Worm (Caenorhabditis elegans): Measurements from ENCODE around the gene idpp-6.
A peak's percentile ranks its signal among the peaks of the same experiment; 100 is the strongest.

idpp-6 gene

DNA sequence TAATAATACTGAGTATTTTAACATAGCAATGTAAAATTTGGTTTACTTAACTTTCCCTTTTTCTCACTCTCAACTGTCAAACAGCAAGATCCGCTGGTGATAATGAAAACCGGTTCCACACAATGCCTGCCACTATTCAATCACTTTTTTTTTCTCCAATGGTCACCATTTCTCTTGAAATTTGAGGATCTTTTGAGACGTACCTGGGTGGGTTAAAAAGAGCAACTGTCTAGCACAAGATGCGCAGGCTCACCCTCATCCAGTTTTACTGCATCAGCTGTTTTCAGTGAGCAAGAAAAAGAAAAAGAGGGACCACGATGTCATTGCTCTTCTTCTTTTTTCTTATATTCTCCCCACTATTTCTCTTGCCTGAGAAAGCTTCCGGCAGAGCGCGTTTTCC lies 25.3 kb downstream of the idpp-6 start:
- TF ChIP-seq ceh-83 (GFP tag; optimal IDR thresholded peaks at IDR 0.05) = no peak
- no peak for TF ChIP-seq lin-13 (tag; optimal IDR thresholded peaks at IDR 0.05)
- no peak for TF ChIP-seq lsy-2 (tag; optimal IDR thresholded peaks at IDR 0.05)
- TF ChIP-seq hlh-1 (tag; optimal IDR thresholded peaks at IDR 0.05) = peak; percentile 91
- peak; percentile 26 for TF ChIP-seq unc-120 (tag; optimal IDR thresholded peaks at IDR 0.05; ENCODE audit: poor library complexity, severe bottlenecking)

DNA sequence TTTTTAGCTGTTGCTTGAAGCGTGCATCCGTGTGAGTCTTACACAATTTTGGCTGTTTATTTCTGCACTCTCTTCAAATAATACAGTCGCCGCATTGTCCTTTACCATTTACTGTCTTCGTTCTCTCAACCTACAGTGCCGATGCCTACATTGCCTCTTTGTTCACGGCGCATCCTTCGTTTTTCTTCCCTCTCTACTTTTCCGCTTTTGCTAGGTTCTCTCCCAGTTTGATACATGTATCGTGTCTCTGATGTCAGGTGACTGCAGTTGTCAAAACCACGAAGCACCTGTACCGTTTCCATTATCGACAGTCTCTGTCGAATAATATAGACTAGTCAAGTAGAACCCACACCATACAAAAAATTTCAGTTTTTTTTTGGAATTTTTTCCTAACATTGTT lies 25.7 kb downstream of the idpp-6 start:
- TF ChIP-seq ham-2 (GFP tag; optimal IDR thresholded peaks at IDR 0.05) = peak; percentile 25
- no peak for TF ChIP-seq flh-1 (GFP tag; optimal IDR thresholded peaks at IDR 0.05)

DNA sequence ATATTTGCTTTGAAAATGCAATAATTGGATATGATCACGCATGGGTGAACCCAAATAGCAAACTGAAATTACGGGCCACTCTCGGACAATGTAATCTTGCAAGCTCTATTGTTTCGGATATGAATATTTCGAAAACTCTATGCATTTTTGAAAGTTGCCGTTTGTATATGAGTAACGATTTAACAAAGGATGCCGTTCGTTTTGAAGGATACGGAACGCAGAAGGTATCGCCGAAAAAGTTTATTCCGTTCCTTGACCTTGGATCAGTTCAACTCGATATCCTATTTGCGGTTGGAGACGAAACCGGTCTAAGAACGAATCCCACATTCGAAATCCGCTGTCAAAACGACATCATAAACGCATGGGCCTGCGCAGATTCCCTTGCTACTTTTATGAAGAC lies 30.1 kb downstream of the idpp-6 start:
- no peak for TF ChIP-seq elt-1 (tag; optimal IDR thresholded peaks at IDR 0.05; ENCODE audit: borderline replicate concordance, insufficient read depth)

DNA sequence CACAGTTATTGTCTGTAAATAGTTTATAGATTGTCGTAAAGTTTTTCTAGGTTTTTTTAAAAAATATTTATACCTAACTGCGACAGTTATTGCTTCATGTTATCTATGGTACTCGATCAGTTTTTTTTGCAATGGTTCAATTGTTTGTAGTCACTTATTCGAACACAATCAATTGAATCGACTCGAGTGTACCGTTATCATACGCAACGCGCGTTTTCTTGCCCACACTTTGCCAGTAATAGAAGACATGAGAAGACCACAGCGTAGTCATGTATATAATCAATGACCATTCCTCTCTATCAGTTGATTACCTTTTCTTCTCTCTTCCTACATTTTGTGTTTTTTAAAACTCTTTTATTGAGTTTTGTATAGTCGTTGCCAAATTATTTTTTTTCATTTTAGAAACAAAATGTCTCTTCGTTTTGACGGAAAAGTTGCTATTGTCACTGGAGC lies 35.1 kb downstream of the idpp-6 start, which contains the start of gene dhs-28:
TSS of gene dhs-28 (plus strand) at position 403 of the 453 bp plus-strand sequence.
- TF ChIP-seq M03D4.4 (tag; optimal IDR thresholded peaks at IDR 0.05) = no peak
- TF ChIP-seq drap-1 (GFP tag; optimal IDR thresholded peaks at IDR 0.05) = no peak
- TF ChIP-seq unc-120 (tag; optimal IDR thresholded peaks at IDR 0.05; ENCODE audit: poor library complexity, severe bottlenecking) = no peak
- no peak for TF ChIP-seq nhr-2 (tag; optimal IDR thresholded peaks at IDR 0.05)
- TF ChIP-seq nhr-237 (tag; optimal IDR thresholded peaks at IDR 0.05) = no peak
- no peak for TF ChIP-seq elt-3 (tag; optimal IDR thresholded peaks at IDR 0.05)
- TF ChIP-seq ceh-83 (GFP tag; optimal IDR thresholded peaks at IDR 0.05) = no peak
- no peak for TF ChIP-seq lin-32 (GFP tag; optimal IDR thresholded peaks at IDR 0.05)
- no peak for TF ChIP-seq hlh-1 (tag; optimal IDR thresholded peaks at IDR 0.05)
- no peak for TF ChIP-seq ceh-39 (tag; optimal IDR thresholded peaks at IDR 0.05)
- TF ChIP-seq ces-1 (GFP tag; optimal IDR thresholded peaks at IDR 0.05) = no peak
- no peak for TF ChIP-seq ham-2 (GFP tag; optimal IDR thresholded peaks at IDR 0.05)
- no peak for TF ChIP-seq elt-1 (tag; optimal IDR thresholded peaks at IDR 0.05; ENCODE audit: borderline replicate concordance, insufficient read depth)
- TF ChIP-seq unc-62 (GFP tag; optimal IDR thresholded peaks at IDR 0.05) = no peak
- no peak for TF ChIP-seq zip-8 (tag; optimal IDR thresholded peaks at IDR 0.05)
- TF ChIP-seq flh-1 (GFP tag; optimal IDR thresholded peaks at IDR 0.05) = no peak

DNA sequence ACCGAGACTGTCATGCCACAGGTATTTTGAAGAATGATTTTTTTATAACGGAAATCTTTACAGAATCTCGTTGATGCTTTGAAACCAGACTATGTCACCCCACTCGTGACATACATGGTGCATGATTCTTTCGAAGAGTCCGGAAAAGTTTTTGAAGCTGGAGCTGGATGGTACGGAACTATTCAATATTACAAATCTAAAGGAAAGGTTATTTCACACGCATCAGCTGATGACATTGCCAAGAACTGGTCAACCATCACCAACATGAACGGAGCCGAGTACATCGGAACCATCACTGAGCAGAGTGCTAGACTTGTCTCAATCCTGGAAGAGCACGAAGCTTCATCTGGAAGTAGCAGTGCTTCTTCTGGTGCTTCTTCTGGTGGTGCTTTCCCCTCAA lies 36.2 kb downstream of the idpp-6 start:
- TF ChIP-seq nhr-76 (tag; optimal IDR thresholded peaks at IDR 0.05) (no peak), snpc-4 (tag; optimal IDR thresholded peaks at IDR 0.05) (no peak), hlh-1 (tag; optimal IDR thresholded peaks at IDR 0.05) (no peak), elt-1 (tag; optimal IDR thresholded peaks at IDR 0.05; ENCODE audit: borderline replicate concordance, insufficient read depth) (no peak), M03D4.4 (tag; optimal IDR thresholded peaks at IDR 0.05) (no peak), pha-4 (tag; optimal IDR thresholded peaks at IDR 0.05) (no peak), lin-32 (GFP tag; optimal IDR thresholded peaks at IDR 0.05) (no peak), flh-1 (GFP tag; optimal IDR thresholded peaks at IDR 0.05) (no peak)

DNA sequence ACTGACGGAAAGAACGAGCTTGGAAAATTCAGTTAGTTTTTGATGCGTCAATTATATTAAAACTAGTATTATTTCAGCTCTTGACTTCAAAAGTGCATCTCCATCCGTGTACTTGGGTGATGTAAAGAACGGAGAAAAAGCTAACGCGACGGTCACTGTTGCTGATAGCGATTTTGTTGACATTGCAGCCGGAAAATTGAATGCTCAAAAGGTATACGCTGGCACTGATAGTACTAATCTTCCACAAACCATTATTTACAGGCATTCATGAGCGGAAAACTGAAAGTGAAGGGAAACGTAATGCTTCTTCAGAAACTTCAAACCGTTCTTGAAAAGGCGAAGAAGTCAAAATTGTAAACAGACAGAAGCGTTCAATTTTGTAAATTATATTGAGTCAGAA lies 36.7 kb downstream of the idpp-6 start:
- no peak for TF ChIP-seq mls-2 (tag; optimal IDR thresholded peaks at IDR 0.05)
- TF ChIP-seq blmp-1 (tag; optimal IDR thresholded peaks at IDR 0.05) = no peak
- no peak for TF ChIP-seq ceh-39 (tag; optimal IDR thresholded peaks at IDR 0.05)
- no peak for TF ChIP-seq snpc-4 (tag; optimal IDR thresholded peaks at IDR 0.05)
- TF ChIP-seq ztf-11 (tag; optimal IDR thresholded peaks at IDR 0.05) = no peak
- TF ChIP-seq unc-62 (GFP tag; optimal IDR thresholded peaks at IDR 0.05) = no peak
- no peak for TF ChIP-seq tbx-8 (GFP tag; optimal IDR thresholded peaks at IDR 0.05)
- no peak for TF ChIP-seq pha-4 (tag; optimal IDR thresholded peaks at IDR 0.05)
- no peak for TF ChIP-seq ces-1 (GFP tag; optimal IDR thresholded peaks at IDR 0.05)
- TF ChIP-seq nhr-2 (tag; optimal IDR thresholded peaks at IDR 0.05) = no peak
- TF ChIP-seq nhr-12 (tag; optimal IDR thresholded peaks at IDR 0.05) = no peak
- TF ChIP-seq zip-8 (tag; optimal IDR thresholded peaks at IDR 0.05) = no peak
- no peak for TF ChIP-seq unc-120 (tag; optimal IDR thresholded peaks at IDR 0.05; ENCODE audit: poor library complexity, severe bottlenecking)

DNA sequence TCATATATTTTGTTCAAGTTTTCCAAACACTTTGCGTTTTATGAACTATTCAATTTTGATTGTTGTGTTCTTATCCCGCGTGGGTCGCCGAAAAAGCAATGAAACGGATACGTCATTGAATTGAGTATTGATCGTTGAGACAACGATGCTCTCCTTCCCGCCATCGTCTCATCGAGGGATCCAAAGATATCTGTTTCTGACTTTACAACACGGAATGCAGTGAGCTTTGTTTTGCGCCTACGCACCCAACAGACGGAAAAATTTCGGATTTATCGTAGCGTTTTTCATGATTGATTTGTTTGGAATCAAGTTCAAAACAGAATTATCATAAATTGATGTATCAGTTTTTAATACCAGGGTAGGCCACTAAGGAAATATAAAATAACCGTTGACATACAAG lies 39.6 kb downstream of the idpp-6 start:
- no peak for TF ChIP-seq mep-1 (tag; optimal IDR thresholded peaks at IDR 0.05)
- peak; percentile 21 for TF ChIP-seq unc-120 (tag; optimal IDR thresholded peaks at IDR 0.05; ENCODE audit: poor library complexity, severe bottlenecking)
- TF ChIP-seq hlh-1 (tag; optimal IDR thresholded peaks at IDR 0.05) = peak; percentile 74
